Fruit fly (Drosophila melanogaster) whole organism, embryonic: Measurements from ENCODE around the gene GstD10.

Source experiments
- Aef1 ChIP-seq: fragments of 200-800 bp; sonication (Bioruptor generic); IDR thresholded peaks from 3 replicates; pipeline ENCODE4 v1.3.6; 2022; ENCODE audit warnings: missing biosample characterization, missing genetic modification characterization
- Antp ChIP-seq: fragments of 200-800 bp; sonication (Bioruptor generic); optimal IDR thresholded peaks from 3 replicates; lab custom pipeline; 2016; ENCODE audit warnings: missing biosample characterization, missing genetic modification characterization
- CG11456 ChIP-seq: fragments of 200-800 bp; sonication (Bioruptor generic); IDR thresholded peaks from 3 replicates; pipeline ENCODE4 v1.3.6; 2022; ENCODE audit warnings: missing biosample characterization, missing genetic modification characterization
- CG12155 ChIP-seq: fragments of 200-800 bp; sonication (Bioruptor generic); optimal IDR thresholded peaks from 3 replicates; lab custom pipeline; 2016; ENCODE audit warnings: missing biosample characterization, missing genetic modification characterization
- CG14965 ChIP-seq: fragments of 200-800 bp; sonication (Bioruptor generic); optimal IDR thresholded peaks from 2 replicates; lab custom pipeline; 2016; ENCODE audit warnings: missing biosample characterization, missing genetic modification characterization, borderline replicate concordance
- CG1529 ChIP-seq: fragments of 200-800 bp; sonication (Bioruptor generic); optimal IDR thresholded peaks from 3 replicates; lab custom pipeline; 2018; ENCODE audit warnings: missing biosample characterization, missing genetic modification characterization
- CG17328 ChIP-seq: fragments of 200-800 bp; sonication (Bioruptor generic); IDR thresholded peaks from 2 replicates; pipeline ENCODE4 v1.3.6; 2022; ENCODE audit warnings: missing biosample characterization, missing genetic modification characterization
- CG2889 ChIP-seq: fragments of 200-800 bp; sonication (Bioruptor generic); IDR thresholded peaks from 3 replicates; pipeline ENCODE4 v1.3.6; 2022; ENCODE audit warnings: missing biosample characterization, missing genetic modification characterization
- CG32532 ChIP-seq: fragments of 200-800 bp; sonication (Bioruptor generic); IDR thresholded peaks from 2 replicates; pipeline ENCODE4 v1.3.6; 2022; ENCODE audit warnings: missing biosample characterization, missing genetic modification characterization
- CG32772 ChIP-seq: fragments of 200-800 bp; sonication (Bioruptor generic); IDR thresholded peaks from 2 replicates; pipeline ENCODE4 v1.3.6; 2022; ENCODE audit warnings: missing biosample characterization, missing genetic modification characterization
- CG4730 ChIP-seq: fragments of 200-800 bp; sonication (Bioruptor generic); IDR thresholded peaks from 2 replicates; pipeline ENCODE4 v1.3.6; 2022; ENCODE audit warnings: missing biosample characterization, missing genetic modification characterization
- CG6272 ChIP-seq: fragments of 200-800 bp; sonication (Bioruptor generic); IDR thresholded peaks from 2 replicates; pipeline ENCODE4 v1.3.6; 2022; ENCODE audit warnings: missing biosample characterization, missing genetic modification characterization
- CG6765 ChIP-seq: fragments of 200-800 bp; sonication (Bioruptor generic); optimal IDR thresholded peaks from 3 replicates; lab custom pipeline; 2017; ENCODE audit warnings: missing biosample characterization, mild to moderate bottlenecking, missing genetic modification characterization
- CG7372 ChIP-seq: fragments of 200-800 bp; sonication (Bioruptor generic); IDR thresholded peaks from 2 replicates; pipeline ENCODE4 v1.3.6; 2022; ENCODE audit warnings: missing biosample characterization, missing genetic modification characterization
- CG8089 ChIP-seq: fragments of 200-800 bp; sonication (Bioruptor generic); optimal IDR thresholded peaks from 3 replicates; lab custom pipeline; 2016; ENCODE audit warnings: missing biosample characterization, missing genetic modification characterization
- CG8290 ChIP-seq, 3 experiments: fragments of 200-800 bp; sonication (Bioruptor generic); optimal IDR thresholded peaks; 2 replicates each; lab custom pipeline; 2016 to 2019; ENCODE audit warnings: missing biosample characterization in 3 of 3, missing genetic modification characterization in 3 of 3, mild to moderate bottlenecking in 2 of 3, moderate library complexity in 1 of 3
- CG9817 ChIP-seq: fragments of 200-800 bp; sonication (Bioruptor generic); optimal IDR thresholded peaks from 2 replicates; lab custom pipeline; 2018; ENCODE audit warnings: missing biosample characterization, mild to moderate bottlenecking, missing genetic modification characterization, moderate library complexity
- D ChIP-seq, 2 experiments: fragments of 200-800 bp in 1 of 2; fragments of >200 bp in 1 of 2; sonication (Bioruptor generic) in 1 of 2; optimal IDR thresholded peaks; 2 replicates in 1 of 2; 3 replicates in 1 of 2; lab custom pipeline; 2017; ENCODE audit warnings: mild to moderate bottlenecking in 1 of 2, missing biosample characterization in 1 of 2, missing genetic modification characterization in 1 of 2, missing genetic modification reagents in 1 of 2
- D19A ChIP-seq: fragments of 200-800 bp; optimal IDR thresholded peaks from 3 replicates; lab custom pipeline; 2019; ENCODE audit warnings: missing biosample characterization, mild to moderate bottlenecking, missing genetic modification characterization, moderate library complexity
- Drgx ChIP-seq: fragments of 200-800 bp; sonication (Bioruptor generic); IDR thresholded peaks from 2 replicates; pipeline ENCODE4 v1.3.6; 2022; ENCODE audit warnings: missing biosample characterization, missing genetic modification characterization
- ERR ChIP-seq: fragments of 200-800 bp; sonication (Bioruptor generic); optimal IDR thresholded peaks from 2 replicates; lab custom pipeline; 2016; ENCODE audit warnings: missing biosample characterization, missing genetic modification characterization
- Med ChIP-seq: fragments of 200-800 bp; sonication (Bioruptor generic); peaks from one replicate; lab custom pipeline; 2016; ENCODE audit warnings: missing biosample characterization, missing genetic modification characterization, mild to moderate bottlenecking, inconsistent platforms, moderate library complexity
- Mrtf ChIP-seq: fragments of 200-800 bp; sonication (Bioruptor generic); IDR thresholded peaks from 3 replicates; pipeline ENCODE4 v1.3.6; 2022; ENCODE audit warnings: missing biosample characterization, missing genetic modification characterization
- NK7.1 ChIP-seq: fragments of 200-800 bp; sonication (Bioruptor generic); optimal IDR thresholded peaks from 3 replicates; lab custom pipeline; 2016; ENCODE audit warnings: missing biosample characterization, missing genetic modification characterization
- Oli ChIP-seq: fragments of 200-800 bp; sonication (Bioruptor generic); optimal IDR thresholded peaks from 2 replicates; lab custom pipeline; 2018; ENCODE audit warnings: missing biosample characterization, mild to moderate bottlenecking, missing genetic modification characterization, moderate library complexity
- Opbp ChIP-seq: fragments of 200-800 bp; sonication (Bioruptor generic); IDR thresholded peaks from 3 replicates; pipeline ENCODE4 v1.3.6; 2022; ENCODE audit warnings: missing biosample characterization, missing genetic modification characterization; ENCODE audit not compliant: partially characterized antibody
- Ptx1 ChIP-seq: fragments of 200-800 bp; sonication (Bioruptor generic); IDR thresholded peaks from 2 replicates; pipeline ENCODE4 v1.3.6; 2022; ENCODE audit warnings: missing biosample characterization, missing genetic modification characterization
- Ravus ChIP-seq: fragments of 200-800 bp; sonication (Bioruptor generic); IDR thresholded peaks from 2 replicates; pipeline ENCODE4 v1.3.6; 2022; ENCODE audit warnings: missing biosample characterization, missing genetic modification characterization
- Sry-δ ChIP-seq: fragments of 200-800 bp; sonication (Bioruptor generic); optimal IDR thresholded peaks from 2 replicates; lab custom pipeline; 2016; ENCODE audit warnings: missing biosample characterization, missing genetic modification characterization
- amos ChIP-seq: fragments of 200-800 bp; sonication (Bioruptor generic); IDR thresholded peaks from 2 replicates; pipeline ENCODE4 v1.3.6; 2022; ENCODE audit warnings: missing biosample characterization, missing genetic modification characterization; ENCODE audit not compliant: partially characterized antibody
- bcd ChIP-seq: fragments of 200-800 bp; sonication (Bioruptor generic); optimal IDR thresholded peaks from 2 replicates; lab custom pipeline; 2017; ENCODE audit warnings: missing biosample characterization, mild to moderate bottlenecking, missing genetic modification characterization
- cad ChIP-seq: fragments of >200 bp; optimal IDR thresholded peaks from 2 replicates; lab custom pipeline; 2017; ENCODE audit warnings: missing biosample characterization, missing genetic modification characterization
- cato ChIP-seq: fragments of 200-800 bp; sonication (Bioruptor generic); optimal IDR thresholded peaks from 2 replicates; lab custom pipeline; 2016; ENCODE audit warnings: missing biosample characterization, missing genetic modification characterization, borderline replicate concordance
- croc ChIP-seq: fragments of 200-800 bp; sonication (Bioruptor generic); conservative IDR thresholded peaks from 3 replicates; pipeline ENCODE4 v1.3.6; 2022; ENCODE audit warnings: missing biosample characterization, missing genetic modification characterization
- en ChIP-seq: fragments of 200-800 bp; sonication (Bioruptor generic); optimal IDR thresholded peaks from 2 replicates; lab custom pipeline; 2016; ENCODE audit warnings: missing biosample characterization, missing genetic modification characterization
- esg ChIP-seq: fragments of 200-800 bp; sonication (Bioruptor generic); conservative IDR thresholded peaks from 2 replicates; pipeline ENCODE4 v1.3.6; 2022; ENCODE audit warnings: missing biosample characterization, missing genetic modification characterization
- eve ChIP-seq, 2 experiments: fragments of >200 bp; optimal IDR thresholded peaks; 2 replicates each; lab custom pipeline; 2017; ENCODE audit warnings: missing biosample characterization in 2 of 2, missing genetic modification characterization in 2 of 2
- ewg ChIP-seq: fragments of 200-800 bp; sonication (Bioruptor generic); optimal IDR thresholded peaks from 3 replicates; lab custom pipeline; 2017; ENCODE audit warnings: mild to moderate bottlenecking, missing biosample characterization, missing genetic modification reagents, missing genetic modification characterization
- fd3F ChIP-seq: fragments of 200-800 bp; sonication (Bioruptor generic); optimal IDR thresholded peaks from 2 replicates; lab custom pipeline; 2018; ENCODE audit warnings: missing biosample characterization, mild to moderate bottlenecking, missing genetic modification characterization, moderate library complexity
- fu2 ChIP-seq: fragments of 200-800 bp; sonication (Bioruptor generic); optimal IDR thresholded peaks from 2 replicates; lab custom pipeline; 2016; ENCODE audit warnings: missing biosample characterization, missing genetic modification characterization
- gro ChIP-seq: fragments of 200-800 bp; sonication (Bioruptor generic); optimal IDR thresholded peaks from 2 replicates; lab custom pipeline; 2016; ENCODE audit warnings: missing biosample characterization, missing genetic modification characterization
- knrl ChIP-seq: fragments of 200-800 bp; sonication (Bioruptor generic); IDR thresholded peaks from 3 replicates; pipeline ENCODE4 v1.3.6; 2022; ENCODE audit warnings: missing biosample characterization, missing genetic modification characterization; ENCODE audit not compliant: partially characterized antibody
- nau ChIP-seq: fragments of 200-800 bp; sonication (Bioruptor generic); optimal IDR thresholded peaks from 3 replicates; lab custom pipeline; 2017; ENCODE audit warnings: missing biosample characterization, mild to moderate bottlenecking, missing genetic modification characterization, missing genetic modification reagents
- pan ChIP-seq, 4 experiments: fragments of >200 bp in 3 of 4; fragments of 200-800 bp in 1 of 4; sonication (Bioruptor generic) in 1 of 4; optimal IDR thresholded peaks in 3 of 4; IDR thresholded peaks in 1 of 4; 2 replicates each; pipeline versions ENCODE4 v1.3.6 to Lab custom; 2017 to 2022; ENCODE audit warnings: missing biosample characterization in 2 of 4, missing genetic modification characterization in 2 of 4, mixed read lengths in 1 of 4
- peb ChIP-seq: fragments of 200-800 bp; sonication (Bioruptor generic); IDR thresholded peaks from 2 replicates; pipeline ENCODE4 v1.3.6; 2022; ENCODE audit warnings: missing biosample characterization, missing genetic modification characterization
- ranshi ChIP-seq: fragments of 200-800 bp; sonication (Bioruptor generic); IDR thresholded peaks from 2 replicates; pipeline ENCODE4 v1.3.6; 2022; ENCODE audit warnings: missing biosample characterization, missing genetic modification characterization
- sens ChIP-seq: fragments of 200-800 bp; sonication (Bioruptor generic); peaks from one replicate; lab custom pipeline; 2016; ENCODE audit warnings: missing biosample characterization, missing genetic modification characterization
- tio ChIP-seq: fragments of 200-800 bp; sonication (Bioruptor generic); optimal IDR thresholded peaks from 2 replicates; lab custom pipeline; 2017; ENCODE audit warnings: missing biosample characterization, missing genetic modification characterization, inconsistent platforms
- wdn ChIP-seq: fragments of 200-800 bp; sonication (Bioruptor generic); IDR thresholded peaks from 2 replicates; pipeline ENCODE4 v1.3.6; 2022; ENCODE audit warnings: missing biosample characterization, missing genetic modification characterization

Gene GstD10

DNA sequence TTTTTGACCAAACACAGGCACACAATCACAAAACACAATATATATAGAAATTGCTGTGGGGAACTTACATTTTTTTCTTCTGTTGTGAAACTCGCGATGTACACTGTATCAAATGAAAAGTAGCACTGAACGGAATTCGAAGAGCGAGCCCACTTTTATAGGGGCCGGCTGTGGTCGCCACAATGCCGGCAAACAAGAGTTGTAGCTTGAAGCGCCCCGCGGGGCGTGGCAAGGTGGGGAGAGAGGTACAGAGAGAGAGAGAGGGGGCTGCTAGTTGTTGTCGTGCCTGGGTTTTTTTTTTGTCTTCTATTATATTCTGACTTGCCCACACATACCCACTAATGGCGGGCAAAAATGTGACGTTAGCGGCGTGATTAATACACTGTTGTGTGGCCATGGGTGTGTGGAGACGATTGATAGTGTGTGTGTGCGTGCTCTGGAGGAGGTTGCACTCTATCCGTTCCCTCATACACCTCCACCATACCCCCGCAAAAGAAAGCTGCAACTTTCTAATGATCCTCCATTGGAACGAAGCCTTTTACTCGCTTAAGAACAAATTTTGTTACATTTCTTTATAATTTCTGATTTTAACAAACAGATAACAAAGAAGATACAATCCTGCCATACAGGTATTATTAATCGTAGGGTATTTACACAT is 3.7 kb upstream of the GstD10 start, which contains the start of gene GstD1 (continued):
- peak; percentile 76 for TF ChIP-seq CG32772
- no peak for TF ChIP-seq Ravus
- TF ChIP-seq fu2: peak; percentile 26
- TF ChIP-seq D (optimal IDR thresholded peaks at IDR 0.05; lab: Kevin White, UChicago): no peak
- no peak for TF ChIP-seq D (GFP tag; optimal IDR thresholded peaks at IDR 0.05; lab: Kevin White, UChicago)
- no peak for TF ChIP-seq CG17328
- TF ChIP-seq CG11456: no peak
- TF ChIP-seq ERR (GFP tag; lab: Kevin White, UChicago): peak; percentile 66
- peak; percentile 35; the same call in 2 of the 3 replicates for TF ChIP-seq Opbp (GFP tag; lab: Robert Waterston, UW)
- peak; percentile 33 for TF ChIP-seq NK7.1 (GFP tag; lab: Kevin White, UChicago)
- TF ChIP-seq CG6272 (GFP tag; lab: Robert Waterston, UW): no peak
- no peak; the same call in 1 of the 2 replicates for TF ChIP-seq ranshi
- no peak for TF ChIP-seq CG14965 (GFP tag; lab: Kevin White, UChicago)
- TF ChIP-seq CG8290 (GFP tag; optimal IDR thresholded peaks at IDR 0.05; lab: Kevin White, UChicago): no peak
- peak in 1 of 2 experiments; percentile 34 for TF ChIP-seq CG8290 (tag; optimal IDR thresholded peaks at IDR 0.05; lab: Kevin White, UChicago)
- no peak for TF ChIP-seq eve (GFP tag; optimal IDR thresholded peaks at IDR 0.05; lab: Kevin White, UChicago)
- no peak for TF ChIP-seq croc (GFP tag; lab: Robert Waterston, UW)
- no peak for TF ChIP-seq cad
- peak; percentile 34 for TF ChIP-seq fd3F (GFP tag; lab: Kevin White, UChicago)
- TF ChIP-seq CG9817 (tag; lab: Kevin White, UChicago): peak; percentile 30
- peak; percentile 40; the same call in 1 of the 2 replicates for TF ChIP-seq CG32532 (GFP tag; lab: Robert Waterston, UW)
- TF ChIP-seq pan (optimal IDR thresholded peaks at IDR 0.05; lab: Kevin White, UChicago): no peak
- TF ChIP-seq pan (GFP tag; optimal IDR thresholded peaks at IDR 0.05 in 1 of 2, IDR thresholded peaks at IDR 0.05 in 1 of 2): peak in 1 of 2 experiments; percentile 36
- TF ChIP-seq gro (GFP tag; lab: Kevin White, UChicago): peak; percentile 8
- TF ChIP-seq amos (GFP tag; lab: Robert Waterston, UW): peak; percentile 36; the same call in 1 of the 2 replicates
- TF ChIP-seq nau (GFP tag; lab: Kevin White, UChicago): peak; percentile 6
- peak; percentile 21 for TF ChIP-seq ewg (GFP tag; lab: Kevin White, UChicago)
- peak; percentile 21 for TF ChIP-seq Antp (GFP tag; lab: Kevin White, UChicago)
- peak; percentile 84 for TF ChIP-seq Med
- TF ChIP-seq CG1529 (GFP tag; lab: Kevin White, UChicago): no peak
- TF ChIP-seq Sry-δ: no peak
- TF ChIP-seq cato (GFP tag; lab: Kevin White, UChicago): no peak
- TF ChIP-seq Drgx (GFP tag; lab: Robert Waterston, UW): peak; percentile 78
- no peak; the same call in 2 of the 3 replicates for TF ChIP-seq knrl (GFP tag; lab: Robert Waterston, UW)
- TF ChIP-seq tio (GFP tag; lab: Kevin White, UChicago): peak; percentile 0
- TF ChIP-seq esg (GFP tag; lab: Robert Waterston, UW): peak; percentile 16; the same call in 1 of the 2 replicates
- peak; percentile 51 for TF ChIP-seq bcd (GFP tag; lab: Kevin White, UChicago)
- TF ChIP-seq CG4730 (GFP tag; lab: Robert Waterston, UW): no peak
- TF ChIP-seq Oli (tag; lab: Kevin White, UChicago): peak; percentile 41
- no peak; the same call in 1 of the 2 replicates for TF ChIP-seq wdn
- TF ChIP-seq en (GFP tag; lab: Kevin White, UChicago): no peak
- TF ChIP-seq CG7372: no peak
- no peak for TF ChIP-seq CG2889 (GFP tag; lab: Robert Waterston, UW)
- peak; percentile 51 for TF ChIP-seq Ptx1
- peak; percentile 42 for TF ChIP-seq CG12155 (GFP tag; lab: Kevin White, UChicago)
- peak; percentile 37 for TF ChIP-seq CG6765 (GFP tag; lab: Kevin White, UChicago)
- TF ChIP-seq Aef1 (GFP tag; lab: Robert Waterston, UW): peak; percentile 71; the same call in 2 of the 3 replicates
- TF ChIP-seq sens (GFP tag; lab: Kevin White, UChicago): peak; percentile 71
- TF ChIP-seq peb (GFP tag; lab: Robert Waterston, UW): no peak
- TF ChIP-seq CG8089: no peak
- TF ChIP-seq D19A (tag; lab: Kevin White, UChicago): peak; percentile 98
- TF ChIP-seq Mrtf (GFP tag; lab: Robert Waterston, UW): no peak
